Worm (Caenorhabditis elegans) whole organism, L4 larva: ENCODE measurements around the gene C05C10.2.
A peak's percentile ranks its signal among the peaks of the same experiment; 100 is the strongest.

Experiments used
- Y5F2A.4 ChIP-seq: fragments of 200-800 bp; sonication (Bioruptor generic); optimal IDR thresholded peaks from 2 replicates; lab custom pipeline; 2018; ENCODE audit warnings: mild to moderate bottlenecking, missing genetic modification characterization, missing compliant biosample characterization
- ZK546.5 ChIP-seq, 2 experiments: sonication (generic microtip); optimal IDR thresholded peaks; 2 replicates each; lab custom pipeline; 2017; ENCODE audit warnings: missing biosample characterization in 2 of 2, missing genetic modification characterization in 2 of 2
- ama-1 ChIP-seq: fragments of 150-350 bp; optimal IDR thresholded peaks from 2 replicates; lab custom pipeline; 2014; ENCODE audit warnings: inconsistent platforms, mixed read lengths
- daf-12 ChIP-seq: fragments of 150-350 bp; optimal IDR thresholded peaks from 2 replicates; lab custom pipeline; 2014; ENCODE audit warnings: missing biosample characterization, missing genetic modification reagents, missing genetic modification characterization
- lin-39 ChIP-seq: fragments of 150-350 bp; optimal IDR thresholded peaks from 2 replicates; lab custom pipeline; 2014; ENCODE audit warnings: missing biosample characterization, missing genetic modification reagents, missing genetic modification characterization
- sdz-12 ChIP-seq: fragments of 200-800 bp; sonication (Bioruptor generic); optimal IDR thresholded peaks from 2 replicates; lab custom pipeline; 2018; ENCODE audit warnings: mild to moderate bottlenecking, missing genetic modification characterization, missing compliant biosample characterization
- zag-1 ChIP-seq: fragments of 150-350 bp; optimal IDR thresholded peaks from 2 replicates; lab custom pipeline; 2014; ENCODE audit warnings: missing biosample characterization, missing genetic modification characterization

ce11 chrII:9937611-9938010 lies 15.6 kb downstream of the C05C10.2 start:
- no peak for TF ChIP-seq ZK546.5 (tag; optimal IDR thresholded peaks at IDR 0.05; lab: Kevin White, UChicago)
- TF ChIP-seq ama-1 (lab: Kevin White, UChicago), result peak; percentile 90
- TF ChIP-seq sdz-12, result no peak
- no peak for TF ChIP-seq Y5F2A.4 (GFP tag; lab: Kevin White, UChicago)
- TF ChIP-seq daf-12 (tag; lab: Kevin White, UChicago), result no peak
- TF ChIP-seq lin-39 (tag; lab: Kevin White, UChicago), result no peak
- no peak for TF ChIP-seq zag-1
